Worm (Caenorhabditis elegans) whole organism, mixed stage, embryonic: ENCODE results near the gene ddo-2.
A peak's percentile ranks its signal among the peaks of the same experiment; 100 is the strongest.

Experiments used
- M03D4.4 ChIP-seq: sonication (generic microtip); optimal IDR thresholded peaks from 2 replicates; lab custom pipeline; 2017; ENCODE audit warnings: mild to moderate bottlenecking, missing genetic modification characterization, missing compliant biosample characterization
- bed-3 ChIP-seq: fragments of 200-800 bp; sonication (Bioruptor generic); optimal IDR thresholded peaks from 3 replicates; lab custom pipeline; 2018; ENCODE audit warnings: mild to moderate bottlenecking, missing genetic modification characterization, moderate library complexity, missing compliant biosample characterization
- blmp-1 ChIP-seq: fragments of 150-350 bp; optimal IDR thresholded peaks from 2 replicates; lab custom pipeline; 2014; ENCODE audit warnings: missing biosample characterization, missing genetic modification characterization
- ceh-39 ChIP-seq: fragments of 150-350 bp; optimal IDR thresholded peaks from 2 replicates; lab custom pipeline; 2014; ENCODE audit warnings: missing biosample characterization, missing genetic modification characterization
- ceh-43 ChIP-seq: fragments of 200-800 bp; sonication (Bioruptor generic); optimal IDR thresholded peaks from 2 replicates; lab custom pipeline; 2018; ENCODE audit warnings: mild to moderate bottlenecking, missing genetic modification characterization, moderate library complexity, missing compliant biosample characterization
- ceh-83 ChIP-seq: fragments of 200-800 bp; sonication (Bioruptor generic); optimal IDR thresholded peaks from 2 replicates; lab custom pipeline; 2018; ENCODE audit warnings: mild to moderate bottlenecking, missing genetic modification characterization, missing compliant biosample characterization
- ces-1 ChIP-seq: fragments of 150-350 bp; optimal IDR thresholded peaks from 2 replicates; lab custom pipeline; 2014; ENCODE audit warnings: missing biosample characterization, missing genetic modification reagents, missing genetic modification characterization
- cnd-1 ChIP-seq: fragments of 200-800 bp; sonication (Bioruptor generic); optimal IDR thresholded peaks from 2 replicates; lab custom pipeline; 2018; ENCODE audit warnings: mild to moderate bottlenecking, missing genetic modification characterization, missing compliant biosample characterization
- drap-1 ChIP-seq: fragments of 200-800 bp; sonication (Bioruptor generic); optimal IDR thresholded peaks from 3 replicates; lab custom pipeline; 2018; ENCODE audit warnings: mild to moderate bottlenecking, missing genetic modification characterization, missing compliant biosample characterization
- elt-1 ChIP-seq: sonication (generic microtip); optimal IDR thresholded peaks from 2 replicates; lab custom pipeline; 2017; ENCODE audit warnings: missing genetic modification characterization, mild to moderate bottlenecking, missing compliant biosample characterization, antibody characterized with exemption, moderate library complexity, borderline replicate concordance; ENCODE audit not compliant: insufficient read depth
- elt-3 ChIP-seq: fragments of 150-350 bp; optimal IDR thresholded peaks from 2 replicates; lab custom pipeline; 2014; ENCODE audit warnings: missing biosample characterization, missing genetic modification characterization
- flh-1 ChIP-seq: fragments of 200-800 bp; sonication (Bioruptor generic); optimal IDR thresholded peaks from 2 replicates; lab custom pipeline; 2018; ENCODE audit warnings: mild to moderate bottlenecking, missing genetic modification characterization, moderate library complexity, missing compliant biosample characterization
- ham-2 ChIP-seq: fragments of 200-800 bp; sonication (Bioruptor generic); optimal IDR thresholded peaks from 2 replicates; lab custom pipeline; 2018; ENCODE audit warnings: mild to moderate bottlenecking, missing genetic modification characterization, missing compliant biosample characterization
- hlh-1 ChIP-seq: fragments of 150-350 bp; optimal IDR thresholded peaks from 2 replicates; lab custom pipeline; 2014; ENCODE audit warnings: missing biosample characterization, missing genetic modification reagents, missing genetic modification characterization
- lin-13 ChIP-seq: fragments of 150-350 bp; optimal IDR thresholded peaks from 2 replicates; lab custom pipeline; 2014; ENCODE audit warnings: missing biosample characterization, missing genetic modification characterization
- lin-32 ChIP-seq: fragments of 200-800 bp; sonication (Bioruptor generic); optimal IDR thresholded peaks from 2 replicates; lab custom pipeline; 2018; ENCODE audit warnings: mild to moderate bottlenecking, missing genetic modification characterization, missing compliant biosample characterization
- mab-5 ChIP-seq: fragments of 150-350 bp; optimal IDR thresholded peaks from 2 replicates; lab custom pipeline; 2014; ENCODE audit warnings: missing biosample characterization, missing genetic modification characterization
- mep-1 ChIP-seq: fragments of 150-350 bp; optimal IDR thresholded peaks from 2 replicates; lab custom pipeline; 2017; ENCODE audit warnings: missing biosample characterization, missing genetic modification reagents, missing genetic modification characterization, inconsistent platforms
- mls-2 ChIP-seq: sonication (generic microtip); optimal IDR thresholded peaks from 2 replicates; lab custom pipeline; 2016; ENCODE audit warnings: mild to moderate bottlenecking, missing genetic modification characterization, moderate library complexity, missing compliant biosample characterization
- nhr-12 ChIP-seq: fragments of 150-350 bp; optimal IDR thresholded peaks from 2 replicates; lab custom pipeline; 2014; ENCODE audit warnings: missing biosample characterization, missing genetic modification characterization
- nhr-2 ChIP-seq: fragments of 150-350 bp; optimal IDR thresholded peaks from 2 replicates; lab custom pipeline; 2014; ENCODE audit warnings: missing biosample characterization, missing genetic modification characterization
- nhr-237 ChIP-seq: fragments of 150-350 bp; optimal IDR thresholded peaks from 2 replicates; lab custom pipeline; 2014; ENCODE audit warnings: missing biosample characterization, missing genetic modification characterization
- nhr-28 ChIP-seq: fragments of 150-350 bp; optimal IDR thresholded peaks from 2 replicates; lab custom pipeline; 2014; ENCODE audit warnings: missing biosample characterization, missing genetic modification characterization
- nhr-76 ChIP-seq: sonication (generic microtip); optimal IDR thresholded peaks from 2 replicates; lab custom pipeline; 2017; ENCODE audit warnings: missing biosample characterization, missing genetic modification characterization
- pha-4 ChIP-seq: fragments of 150-350 bp; optimal IDR thresholded peaks from 2 replicates; lab custom pipeline; 2018; ENCODE audit warnings: missing biosample characterization, missing genetic modification reagents, missing genetic modification characterization
- sem-2 ChIP-seq: fragments of 200-800 bp; sonication (Bioruptor generic); optimal IDR thresholded peaks from 2 replicates; lab custom pipeline; 2018; ENCODE audit warnings: mild to moderate bottlenecking, missing genetic modification characterization, missing compliant biosample characterization
- snpc-4 ChIP-seq: fragments of 150-350 bp; optimal IDR thresholded peaks from 2 replicates; lab custom pipeline; 2014; ENCODE audit warnings: missing biosample characterization, missing genetic modification characterization
- sptf-1 ChIP-seq: sonication (generic microtip); optimal IDR thresholded peaks from 2 replicates; lab custom pipeline; 2017; ENCODE audit warnings: mild to moderate bottlenecking, missing genetic modification characterization, moderate library complexity, missing compliant biosample characterization
- unc-120 ChIP-seq: sonication (generic microtip); optimal IDR thresholded peaks from 2 replicates; lab custom pipeline; 2017; ENCODE audit warnings: missing genetic modification characterization, missing compliant biosample characterization; ENCODE audit not compliant: poor library complexity, severe bottlenecking
- unc-39 ChIP-seq: fragments of 150-350 bp; optimal IDR thresholded peaks from 2 replicates; lab custom pipeline; 2014; ENCODE audit warnings: missing biosample characterization, missing genetic modification characterization
- unc-62 ChIP-seq: fragments of 150-350 bp; optimal IDR thresholded peaks from 2 replicates; lab custom pipeline; 2014; ENCODE audit warnings: missing biosample characterization, missing genetic modification reagents, missing genetic modification characterization
- zip-8 ChIP-seq: fragments of 150-350 bp; optimal IDR thresholded peaks from 2 replicates; lab custom pipeline; 2014; ENCODE audit warnings: missing biosample characterization, missing genetic modification characterization
- ztf-11 ChIP-seq: fragments of 150-350 bp; optimal IDR thresholded peaks from 2 replicates; lab custom pipeline; 2014; ENCODE audit warnings: missing biosample characterization, missing genetic modification characterization

Gene ddo-2

DNA sequence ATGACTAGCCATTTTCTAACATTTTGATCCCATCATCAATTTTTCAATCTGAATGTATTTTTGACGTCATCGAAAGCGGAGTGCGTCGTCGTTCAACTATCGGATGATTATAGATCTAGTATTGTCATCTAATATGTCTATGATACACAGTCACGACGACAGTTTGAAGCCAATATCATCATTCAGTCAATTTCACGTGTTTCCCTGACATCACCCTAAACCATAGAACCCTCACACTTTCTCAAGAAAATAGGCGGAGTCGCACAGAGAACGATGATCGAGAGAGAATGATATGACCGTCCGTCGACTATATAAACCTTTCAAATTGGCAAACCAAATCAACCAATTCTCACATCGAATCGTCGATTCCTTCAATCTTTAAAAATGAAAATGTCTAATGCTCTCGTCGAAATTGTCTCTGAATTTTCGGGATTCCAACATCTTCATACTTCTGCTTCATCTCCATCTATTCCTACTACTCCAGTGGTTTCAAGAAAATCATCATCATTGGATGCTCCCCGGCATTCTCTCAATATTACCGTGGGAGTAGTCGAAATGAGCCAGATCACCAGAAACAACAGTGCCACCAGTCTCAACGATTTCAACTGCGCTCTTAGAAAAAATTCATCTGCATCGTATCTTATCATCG lies 19.6 kb downstream of the ddo-2 start, which contains the start of gene F18E3.13:
TSS of gene F18E3.13 (plus strand) at position 385 of the 649 bp plus-strand sequence.
- TF ChIP-seq elt-3 (tag; lab: Kevin White, UChicago) (peak; percentile 22), zip-8 (no peak), nhr-28 (tag; lab: Kevin White, UChicago) (no peak), sptf-1 (tag; lab: Kevin White, UChicago) (no peak), unc-62 (GFP tag; lab: Kevin White, UChicago) (peak; percentile 69), drap-1 (GFP tag; lab: Kevin White, UChicago) (no peak), lin-13 (no peak)

DNA sequence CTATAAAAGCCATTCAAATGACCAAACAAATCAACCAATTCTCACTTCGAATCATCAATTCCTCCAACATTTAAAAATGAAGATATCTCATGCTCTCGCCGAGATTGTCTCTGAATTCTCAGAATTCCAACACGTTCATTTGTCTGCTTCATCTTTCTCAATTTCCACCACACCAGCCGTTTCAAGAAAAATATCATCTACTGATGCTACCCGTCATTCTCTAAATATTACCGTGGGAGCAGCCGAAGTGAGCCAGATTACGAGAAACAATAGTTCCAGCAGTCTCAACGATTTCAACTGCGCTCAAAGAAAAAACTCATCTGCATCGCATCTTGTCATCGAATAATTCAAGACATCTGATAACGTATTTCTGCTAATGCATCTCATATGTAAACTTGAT lies 20.6 kb downstream of the ddo-2 start, which contains the start of gene F18E3.12:
TSS of gene F18E3.12 (plus strand) at position 77 of the 400 bp plus-strand sequence.
- no peak for TF ChIP-seq lin-32 (GFP tag; lab: Kevin White, UChicago)
- no peak for TF ChIP-seq nhr-237 (tag; lab: Kevin White, UChicago)
- TF ChIP-seq mls-2, result no peak
- no peak for TF ChIP-seq nhr-12 (tag; lab: Kevin White, UChicago)
- no peak for TF ChIP-seq mab-5
- TF ChIP-seq ceh-39 (tag; lab: Kevin White, UChicago), result no peak
- TF ChIP-seq elt-1 (tag; lab: Kevin White, UChicago), result no peak
- no peak for TF ChIP-seq ceh-83 (GFP tag; lab: Kevin White, UChicago)
- TF ChIP-seq ceh-43, result no peak
- no peak for TF ChIP-seq ces-1 (GFP tag; lab: Kevin White, UChicago)
- TF ChIP-seq drap-1 (GFP tag; lab: Kevin White, UChicago), result no peak
- no peak for TF ChIP-seq ztf-11 (tag; lab: Kevin White, UChicago)
- TF ChIP-seq unc-39 (tag; lab: Kevin White, UChicago), result no peak
- no peak for TF ChIP-seq zip-8
- no peak for TF ChIP-seq sptf-1 (tag; lab: Kevin White, UChicago)
- no peak for TF ChIP-seq ham-2 (GFP tag; lab: Kevin White, UChicago)
- no peak for TF ChIP-seq unc-120 (tag; lab: Kevin White, UChicago)
- TF ChIP-seq cnd-1, result no peak
- no peak for TF ChIP-seq pha-4
- TF ChIP-seq flh-1 (GFP tag; lab: Kevin White, UChicago), result no peak

DNA sequence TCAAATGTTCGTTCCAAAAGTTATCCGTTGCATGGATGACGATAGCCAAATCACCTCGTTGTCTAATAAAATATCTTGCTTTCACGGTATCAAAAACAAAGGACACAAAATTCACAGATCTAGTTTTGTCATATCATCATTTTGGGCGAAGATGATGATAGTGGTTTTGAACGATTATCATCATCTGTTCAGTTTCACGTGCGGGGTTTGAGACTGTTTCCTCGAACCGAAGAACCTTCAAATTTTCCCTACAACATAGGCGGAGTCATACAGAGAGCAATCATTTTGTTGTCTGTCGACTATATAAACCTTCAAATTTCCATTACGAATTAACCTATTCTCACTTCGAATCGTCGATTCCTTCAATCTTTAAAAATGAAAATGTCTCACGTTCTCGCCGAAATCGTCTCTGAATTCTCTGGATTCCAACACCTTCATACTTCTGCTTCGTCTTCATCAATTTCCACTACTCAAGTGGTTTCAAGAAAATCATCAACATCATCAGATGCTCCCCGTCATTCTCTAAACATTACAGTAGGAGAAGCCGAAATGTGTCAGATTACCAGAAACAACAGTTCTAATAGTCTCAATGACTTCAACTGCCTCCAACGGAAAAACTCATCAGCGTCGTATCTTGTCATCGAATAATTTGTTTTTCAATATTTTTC lies 22.3 kb downstream of the ddo-2 start, which contains the start of gene F18E3.11:
TSS of gene F18E3.11 (plus strand) at position 376 of the 668 bp plus-strand sequence.
- TF ChIP-seq M03D4.4 (tag; lab: Kevin White, UChicago) (no peak), elt-3 (tag; lab: Kevin White, UChicago) (no peak), nhr-76 (tag; lab: Kevin White, UChicago) (no peak), sem-2 (GFP tag; lab: Kevin White, UChicago) (no peak), unc-120 (tag; lab: Kevin White, UChicago) (no peak), ham-2 (GFP tag; lab: Kevin White, UChicago) (no peak), snpc-4 (tag; lab: Kevin White, UChicago) (no peak), blmp-1 (tag; lab: Kevin White, UChicago) (no peak), bed-3 (GFP tag; lab: Kevin White, UChicago) (no peak), mab-5 (no peak), flh-1 (GFP tag; lab: Kevin White, UChicago) (no peak), hlh-1 (tag; lab: Kevin White, UChicago) (no peak), ceh-43 (no peak), mep-1 (tag; lab: Kevin White, UChicago) (no peak), nhr-237 (tag; lab: Kevin White, UChicago) (no peak), nhr-2 (tag; lab: Kevin White, UChicago) (no peak), unc-39 (tag; lab: Kevin White, UChicago) (no peak), nhr-12 (tag; lab: Kevin White, UChicago) (no peak), ceh-39 (tag; lab: Kevin White, UChicago) (no peak), cnd-1 (no peak)
